Worm (Caenorhabditis elegans) whole organism, late embryonic: ENCODE results near the gene slcf-2.

Experiments
- C08G9.2 ChIP-seq: sonication (generic microtip); optimal IDR thresholded peaks from 2 replicates; lab custom pipeline; 2016; ENCODE audit warnings: mild to moderate bottlenecking, missing genetic modification characterization, moderate library complexity, missing compliant biosample characterization
- K09A11.1 ChIP-seq: sonication (generic microtip); optimal IDR thresholded peaks from 2 replicates; lab custom pipeline; 2017; ENCODE audit warnings: antibody characterized with exemption, mild to moderate bottlenecking, missing genetic modification characterization, missing compliant biosample characterization; ENCODE audit not compliant: insufficient read depth
- Y22D7AL.16 ChIP-seq: sonication (generic microtip); optimal IDR thresholded peaks from 2 replicates; lab custom pipeline; 2016; ENCODE audit warnings: missing genetic modification characterization, missing compliant biosample characterization
- ama-1 ChIP-seq: fragments of 150-350 bp; optimal IDR thresholded peaks from 2 replicates; lab custom pipeline; 2014
- ceh-19 ChIP-seq: fragments of 200-800 bp; sonication (Bioruptor generic); optimal IDR thresholded peaks from 2 replicates; lab custom pipeline; 2018; ENCODE audit warnings: mild to moderate bottlenecking, missing genetic modification characterization, missing compliant biosample characterization
- ceh-2 ChIP-seq: sonication (generic microtip); optimal IDR thresholded peaks from 2 replicates; lab custom pipeline; 2016; ENCODE audit warnings: missing genotype, missing genetic modification characterization, missing compliant biosample characterization
- ceh-24 ChIP-seq: sonication (generic microtip); optimal IDR thresholded peaks from 2 replicates; lab custom pipeline; 2016; ENCODE audit warnings: mild to moderate bottlenecking, missing genetic modification characterization, missing compliant biosample characterization
- ceh-31 ChIP-seq: sonication (generic microtip); optimal IDR thresholded peaks from 2 replicates; lab custom pipeline; 2016; ENCODE audit warnings: missing genetic modification characterization, missing compliant biosample characterization
- ceh-34 ChIP-seq: sonication (generic microtip); optimal IDR thresholded peaks from 2 replicates; lab custom pipeline; 2016; ENCODE audit warnings: mild to moderate bottlenecking, missing genetic modification characterization, missing compliant biosample characterization
- ceh-45 ChIP-seq: fragments of 200-800 bp; sonication (Bioruptor generic); IDR thresholded peaks from 2 replicates; pipeline ENCODE4 v1.3.6; 2022; ENCODE audit warnings: missing genetic modification reagents, missing genetic modification characterization, missing compliant biosample characterization
- ceh-6 ChIP-seq: fragments of 200-800 bp; sonication (Bioruptor generic); optimal IDR thresholded peaks from 2 replicates; lab custom pipeline; 2018; ENCODE audit warnings: mild to moderate bottlenecking, missing genetic modification characterization, missing compliant biosample characterization
- che-1 ChIP-seq: sonication (generic microtip); optimal IDR thresholded peaks from 2 replicates; lab custom pipeline; 2016; ENCODE audit warnings: mild to moderate bottlenecking, missing genetic modification characterization, missing compliant biosample characterization
- elt-2 ChIP-seq: sonication (generic microtip); optimal IDR thresholded peaks from 2 replicates; lab custom pipeline; 2016; ENCODE audit warnings: missing genetic modification reagents, missing genetic modification characterization, missing compliant biosample characterization
- elt-4 ChIP-seq: sonication (generic microtip); optimal IDR thresholded peaks from 2 replicates; lab custom pipeline; 2016; ENCODE audit warnings: missing genetic modification characterization, missing compliant biosample characterization
- ets-4 ChIP-seq: sonication (generic microtip); optimal IDR thresholded peaks from 2 replicates; lab custom pipeline; 2016; ENCODE audit warnings: missing genetic modification characterization, missing compliant biosample characterization
- eyg-1 ChIP-seq: sonication (generic microtip); optimal IDR thresholded peaks from 2 replicates; lab custom pipeline; 2016; ENCODE audit warnings: missing genotype, missing genetic modification characterization, missing compliant biosample characterization
- fkh-10 ChIP-seq: fragments of 150-350 bp; optimal IDR thresholded peaks from 2 replicates; lab custom pipeline; 2014; ENCODE audit warnings: missing biosample characterization, missing genetic modification reagents, missing genetic modification characterization
- hlh-15 ChIP-seq: sonication (generic microtip); optimal IDR thresholded peaks from 2 replicates; lab custom pipeline; 2016; ENCODE audit warnings: missing genetic modification characterization, missing compliant biosample characterization
- hlh-30 ChIP-seq: sonication (generic microtip); optimal IDR thresholded peaks from 2 replicates; lab custom pipeline; 2017; ENCODE audit warnings: antibody characterized with exemption, missing genetic modification characterization, missing compliant biosample characterization; ENCODE audit not compliant: insufficient read depth
- hlh-6 ChIP-seq: sonication (generic microtip); optimal IDR thresholded peaks from 2 replicates; lab custom pipeline; 2016; ENCODE audit warnings: missing genotype, missing genetic modification characterization, missing compliant biosample characterization
- hlh-8 ChIP-seq: sonication (generic microtip); optimal IDR thresholded peaks from 2 replicates; lab custom pipeline; 2016; ENCODE audit warnings: missing genotype, missing genetic modification characterization, missing compliant biosample characterization
- lin-11 ChIP-seq: fragments of 200-800 bp; sonication (Bioruptor generic); optimal IDR thresholded peaks from 2 replicates; lab custom pipeline; 2018; ENCODE audit warnings: mild to moderate bottlenecking, missing genetic modification characterization, missing compliant biosample characterization
- nfya-1 ChIP-seq: sonication (generic microtip); optimal IDR thresholded peaks from 2 replicates; lab custom pipeline; 2017; ENCODE audit warnings: missing genetic modification characterization, mild to moderate bottlenecking, missing compliant biosample characterization, antibody characterized with exemption, moderate library complexity
- nhr-232 ChIP-seq: sonication (generic microtip); optimal IDR thresholded peaks from 2 replicates; lab custom pipeline; 2016; ENCODE audit warnings: missing genetic modification characterization, missing compliant biosample characterization
- pag-3 ChIP-seq: sonication (generic microtip); optimal IDR thresholded peaks from 2 replicates; lab custom pipeline; 2016; ENCODE audit warnings: missing compliant biosample characterization, missing genetic modification characterization, borderline replicate concordance
- pat-9 ChIP-seq: fragments of 200-800 bp; sonication (Bioruptor generic); optimal IDR thresholded peaks from 2 replicates; lab custom pipeline; 2018; ENCODE audit warnings: mild to moderate bottlenecking, missing genetic modification characterization, moderate library complexity, missing compliant biosample characterization
- pax-1 ChIP-seq: fragments of 150-350 bp; optimal IDR thresholded peaks from 2 replicates; lab custom pipeline; 2014; ENCODE audit warnings: missing biosample characterization, missing genetic modification characterization
- pha-4 ChIP-seq: fragments of 150-350 bp; optimal IDR thresholded peaks from 2 replicates; lab custom pipeline; 2018; ENCODE audit warnings: missing biosample characterization, missing genetic modification reagents, missing genetic modification characterization
- pqm-1 ChIP-seq: sonication (generic microtip); optimal IDR thresholded peaks from 2 replicates; lab custom pipeline; 2016; ENCODE audit warnings: missing genetic modification characterization, missing compliant biosample characterization
- ref-2 ChIP-seq: sonication (generic microtip); optimal IDR thresholded peaks from 2 replicates; lab custom pipeline; 2016; ENCODE audit warnings: missing genetic modification characterization, missing compliant biosample characterization
- sdc-2 ChIP-seq: sonication (generic microtip); optimal IDR thresholded peaks from 2 replicates; lab custom pipeline; 2016; ENCODE audit warnings: missing genotype, missing genetic modification characterization, missing compliant biosample characterization
- sox-2 ChIP-seq: fragments of 200-800 bp; sonication (Bioruptor generic); IDR thresholded peaks from 2 replicates; pipeline ENCODE4 v1.3.6; 2022; ENCODE audit warnings: missing genetic modification reagents, missing genetic modification characterization, missing compliant biosample characterization
- sox-4 ChIP-seq: sonication (generic microtip); optimal IDR thresholded peaks from 2 replicates; lab custom pipeline; 2017; ENCODE audit warnings: mild to moderate bottlenecking, missing genetic modification characterization, inconsistent platforms, missing compliant biosample characterization
- tbx-2 ChIP-seq: sonication (generic microtip); optimal IDR thresholded peaks from 2 replicates; lab custom pipeline; 2016; ENCODE audit warnings: missing genetic modification characterization, missing compliant biosample characterization
- ttx-3 ChIP-seq: sonication (generic microtip); optimal IDR thresholded peaks from 2 replicates; lab custom pipeline; 2016; ENCODE audit warnings: missing genetic modification reagents, missing genetic modification characterization, missing compliant biosample characterization
- unc-42 ChIP-seq: sonication (generic microtip); optimal IDR thresholded peaks from 2 replicates; lab custom pipeline; 2016; ENCODE audit warnings: missing genotype, missing genetic modification characterization, missing compliant biosample characterization
- unc-86 ChIP-seq: sonication (generic microtip); optimal IDR thresholded peaks from 2 replicates; lab custom pipeline; 2016; ENCODE audit warnings: missing genetic modification characterization, missing compliant biosample characterization
- zip-5 ChIP-seq: sonication (generic microtip); optimal IDR thresholded peaks from 2 replicates; lab custom pipeline; 2016; ENCODE audit warnings: missing genetic modification characterization, missing compliant biosample characterization

The slcf-2 gene

DNA sequence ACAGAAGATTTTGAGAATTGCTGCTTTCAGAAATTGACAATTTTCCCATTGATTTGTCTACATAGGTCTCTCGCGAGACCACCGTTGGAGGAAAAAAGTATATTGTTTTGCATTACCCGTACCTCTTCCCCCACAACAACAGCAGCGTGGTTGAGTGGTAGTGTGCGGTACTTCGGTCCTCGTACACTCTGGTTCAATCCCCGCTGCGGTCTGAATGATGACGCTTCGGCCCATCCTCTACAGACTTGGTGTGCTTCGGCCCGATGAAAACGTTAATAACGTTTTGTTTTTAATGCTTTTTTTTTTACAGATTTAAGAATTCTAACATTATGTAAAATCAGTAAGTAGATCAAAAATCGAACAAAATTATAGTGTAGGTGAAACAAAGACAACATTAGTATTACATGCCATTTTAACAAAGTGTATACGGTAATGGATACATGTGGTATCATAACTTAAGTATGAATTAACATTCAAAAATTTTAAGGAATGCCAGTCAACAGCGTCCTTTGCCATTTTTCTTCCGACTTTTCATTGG, 45.7 kb upstream of the slcf-2 start, which contains the start of gene ZK816.3 (continued):
- TF ChIP-seq K09A11.1 (tag; lab: Kevin White, UChicago) (peak; percentile 55), ceh-19 (GFP tag; lab: Kevin White, UChicago) (peak; percentile 36), ceh-2 (tag; lab: Kevin White, UChicago) (peak; percentile 28), pax-1 (tag; lab: Kevin White, UChicago) (no peak), ttx-3 (peak; percentile 32), pqm-1 (no peak), eyg-1 (tag; lab: Kevin White, UChicago) (peak; percentile 30), ceh-45 (GFP tag; lab: Robert Waterston, UW) (no peak), pat-9 (tag; lab: Kevin White, UChicago) (peak; percentile 71), ceh-6 (GFP tag; lab: Kevin White, UChicago) (peak; percentile 75), hlh-30 (tag; lab: Kevin White, UChicago) (no peak), Y22D7AL.16 (tag; lab: Kevin White, UChicago) (peak; percentile 37), ceh-24 (tag; lab: Kevin White, UChicago) (no peak), hlh-15 (tag; lab: Kevin White, UChicago) (peak; percentile 29), hlh-6 (tag; lab: Kevin White, UChicago) (peak; percentile 79), C08G9.2 (peak; percentile 43), elt-2 (tag; lab: Kevin White, UChicago) (peak; percentile 78), pag-3 (no peak), ceh-34 (tag; lab: Kevin White, UChicago) (peak; percentile 60), sox-4 (tag; lab: Kevin White, UChicago) (peak; percentile 61), lin-11 (tag; lab: Kevin White, UChicago) (peak; percentile 43), ets-4 (tag; lab: Kevin White, UChicago) (no peak), fkh-10 (GFP tag; lab: Kevin White, UChicago) (no peak), unc-86 (peak; percentile 31), nfya-1 (peak; percentile 22), ama-1 (lab: Kevin White, UChicago) (no peak), ceh-31 (tag; lab: Kevin White, UChicago) (peak; percentile 36), pha-4 (tag; lab: Kevin White, UChicago) (no peak)

DNA sequence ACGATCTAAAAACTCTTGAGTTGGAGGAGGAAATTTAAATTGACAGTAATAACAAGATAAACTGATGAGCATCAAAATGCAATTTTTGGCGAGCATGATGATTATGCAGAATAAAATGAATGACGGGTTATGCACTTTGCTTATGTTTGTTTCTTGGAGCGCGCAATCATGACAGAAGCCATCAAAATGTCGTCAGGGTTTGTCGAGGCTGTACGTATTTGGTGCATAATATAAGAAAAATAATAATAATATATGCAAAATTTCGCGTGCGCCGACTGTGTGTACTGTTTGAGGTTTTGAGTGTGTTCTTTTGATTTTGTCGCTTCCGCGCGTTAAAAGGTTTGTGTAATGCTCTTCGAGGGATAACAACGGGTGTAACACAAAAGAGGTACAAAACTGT, 43.4 kb upstream of the slcf-2 start, which contains the start of gene nspg-4:
Gene nspg-4, minus strand, starts transcription at position 101 of the 400 bp plus-strand sequence.
- TF ChIP-seq tbx-2 (tag; lab: Kevin White, UChicago) (no peak), unc-86 (no peak), elt-4 (no peak), ceh-6 (GFP tag; lab: Kevin White, UChicago) (no peak), hlh-8 (tag; lab: Kevin White, UChicago) (no peak), ref-2 (no peak), che-1 (tag; lab: Kevin White, UChicago) (no peak), sox-2 (no peak), pha-4 (tag; lab: Kevin White, UChicago) (no peak), ceh-34 (tag; lab: Kevin White, UChicago) (no peak), sdc-2 (tag; lab: Kevin White, UChicago) (no peak), nhr-232 (tag; lab: Kevin White, UChicago) (no peak), zip-5 (tag; lab: Kevin White, UChicago) (no peak), ttx-3 (no peak), ceh-19 (GFP tag; lab: Kevin White, UChicago) (no peak), ceh-24 (tag; lab: Kevin White, UChicago) (no peak)

ce11 chrX:3351526-3351925, 42.1 kb upstream of the slcf-2 start, which contains the start of gene ZK816.1:
ZK816.1 (plus strand) TSS chrX:3351712.
- TF ChIP-seq sox-2 (peak; percentile 23; the same call in 1 of the 2 replicates), pat-9 (tag; lab: Kevin White, UChicago) (no peak), ceh-31 (tag; lab: Kevin White, UChicago) (peak; percentile 47), ref-2 (peak; percentile 8), unc-42 (tag; lab: Kevin White, UChicago) (peak; percentile 69)
